Worm (Caenorhabditis elegans) whole organism, L3 larva: ENCODE measurements around the gene K07H8.5.

ENCODE experiments used
- R02D3.7 ChIP-seq: fragments of 150-350 bp; optimal IDR thresholded peaks from 2 replicates; lab custom pipeline; 2014; ENCODE audit warnings: missing biosample characterization, missing genetic modification characterization
- ZK546.5 ChIP-seq: sonication (generic microtip); optimal IDR thresholded peaks from 2 replicates; lab custom pipeline; 2017; ENCODE audit warnings: missing biosample characterization, missing genetic modification characterization
- aly-2 ChIP-seq: fragments of 150-350 bp; optimal IDR thresholded peaks from 2 replicates; lab custom pipeline; 2014; ENCODE audit warnings: missing biosample characterization, missing genetic modification characterization
- ama-1 ChIP-seq: fragments of 150-350 bp; optimal IDR thresholded peaks from 2 replicates; lab custom pipeline; 2018
- ceh-16 ChIP-seq: sonication (generic microtip); optimal IDR thresholded peaks from 2 replicates; lab custom pipeline; 2017; ENCODE audit warnings: missing biosample characterization, missing genetic modification characterization
- ceh-28 ChIP-seq: fragments of 150-350 bp; optimal IDR thresholded peaks from 2 replicates; lab custom pipeline; 2014; ENCODE audit warnings: missing biosample characterization, missing genetic modification reagents, missing genetic modification characterization
- ceh-82 ChIP-seq: fragments of 150-350 bp; optimal IDR thresholded peaks from 2 replicates; lab custom pipeline; 2014; ENCODE audit warnings: missing biosample characterization, missing genetic modification characterization
- ceh-9 ChIP-seq: sonication (generic microtip); optimal IDR thresholded peaks from 2 replicates; lab custom pipeline; 2018; ENCODE audit warnings: missing biosample characterization, missing genetic modification characterization
- daf-12 ChIP-seq: fragments of 150-350 bp; optimal IDR thresholded peaks from 2 replicates; lab custom pipeline; 2014; ENCODE audit warnings: missing biosample characterization, missing genetic modification reagents, missing genetic modification characterization
- egl-27 ChIP-seq: sonication (generic microtip); optimal IDR thresholded peaks from 4 replicates; lab custom pipeline; 2017; ENCODE audit warnings: missing biosample characterization, missing genetic modification reagents, missing genetic modification characterization
- egl-5 ChIP-seq: fragments of 150-350 bp; optimal IDR thresholded peaks from 2 replicates; lab custom pipeline; 2017; ENCODE audit warnings: missing biosample characterization, missing genetic modification reagents, missing genetic modification characterization, inconsistent platforms
- elt-1 ChIP-seq: fragments of 150-350 bp; optimal IDR thresholded peaks from 2 replicates; lab custom pipeline; 2014; ENCODE audit warnings: missing biosample characterization, missing genetic modification characterization
- elt-3 ChIP-seq, 3 experiments: fragments of 150-350 bp in 1 of 3; sonication (generic microtip) in 2 of 3; optimal IDR thresholded peaks; 2 replicates in 2 of 3; 4 replicates in 1 of 3; lab custom pipeline; 2014 to 2017; ENCODE audit warnings: missing biosample characterization in 3 of 3, missing genetic modification characterization in 3 of 3
- eor-1 ChIP-seq, 2 experiments: fragments of 150-350 bp; optimal IDR thresholded peaks; 2 replicates each; lab custom pipeline; 2014 to 2018; ENCODE audit warnings: missing biosample characterization in 2 of 2, missing genetic modification characterization in 2 of 2
- fkh-10 ChIP-seq: sonication (generic microtip); optimal IDR thresholded peaks from 2 replicates; lab custom pipeline; 2017; ENCODE audit warnings: missing biosample characterization, missing genetic modification reagents, missing genetic modification characterization
- fkh-2 ChIP-seq: fragments of 150-350 bp; optimal IDR thresholded peaks from 2 replicates; lab custom pipeline; 2014; ENCODE audit warnings: missing biosample characterization, missing genetic modification reagents, missing genetic modification characterization
- fos-1 ChIP-seq: fragments of 150-350 bp; optimal IDR thresholded peaks from 2 replicates; lab custom pipeline; 2014; ENCODE audit warnings: missing biosample characterization, missing genetic modification characterization
- hmg-11 ChIP-seq: sonication (generic microtip); optimal IDR thresholded peaks from 2 replicates; lab custom pipeline; 2016; ENCODE audit warnings: missing genetic modification characterization, missing compliant biosample characterization
- jun-1 ChIP-seq: fragments of 150-350 bp; optimal IDR thresholded peaks from 2 replicates; lab custom pipeline; 2014; ENCODE audit warnings: missing biosample characterization, missing genetic modification reagents, missing genetic modification characterization
- lin-39 ChIP-seq: fragments of 150-350 bp; optimal IDR thresholded peaks from 2 replicates; lab custom pipeline; 2018; ENCODE audit warnings: missing biosample characterization, missing genetic modification reagents, missing genetic modification characterization
- lsy-12 ChIP-seq: sonication (generic microtip); optimal IDR thresholded peaks from 2 replicates; lab custom pipeline; 2016; ENCODE audit warnings: mild to moderate bottlenecking, missing genetic modification characterization, missing compliant biosample characterization
- mdl-1 ChIP-seq: fragments of 150-350 bp; optimal IDR thresholded peaks from 2 replicates; lab custom pipeline; 2014; ENCODE audit warnings: missing biosample characterization, missing genetic modification characterization
- mml-1 ChIP-seq: fragments of 150-350 bp; sonication (generic microtip); optimal IDR thresholded peaks from 3 replicates; lab custom pipeline; 2014; ENCODE audit warnings: missing biosample characterization, missing genetic modification characterization
- nfya-1 ChIP-seq: sonication (generic microtip); optimal IDR thresholded peaks from 2 replicates; lab custom pipeline; 2017; ENCODE audit warnings: missing genetic modification characterization, mild to moderate bottlenecking, missing compliant biosample characterization, antibody characterized with exemption, moderate library complexity; ENCODE audit not compliant: insufficient read depth
- nhr-11 ChIP-seq: fragments of 150-350 bp; optimal IDR thresholded peaks from 2 replicates; lab custom pipeline; 2014; ENCODE audit warnings: missing biosample characterization, missing genetic modification characterization
- nhr-12 ChIP-seq: fragments of 150-350 bp; optimal IDR thresholded peaks from 2 replicates; lab custom pipeline; 2014; ENCODE audit warnings: missing biosample characterization, missing genetic modification characterization
- nhr-23 ChIP-seq: fragments of 150-350 bp; optimal IDR thresholded peaks from 2 replicates; lab custom pipeline; 2014; ENCODE audit warnings: missing biosample characterization, missing genetic modification reagents, missing genetic modification characterization
- nhr-237 ChIP-seq: fragments of 150-350 bp; optimal IDR thresholded peaks from 2 replicates; lab custom pipeline; 2014; ENCODE audit warnings: missing biosample characterization, missing genetic modification characterization
- nhr-25 ChIP-seq: sonication (generic microtip); optimal IDR thresholded peaks from 2 replicates; lab custom pipeline; 2017; ENCODE audit warnings: missing biosample characterization, missing genetic modification characterization
- nhr-28 ChIP-seq: fragments of 150-350 bp; optimal IDR thresholded peaks from 2 replicates; lab custom pipeline; 2014; ENCODE audit warnings: missing biosample characterization, missing genetic modification characterization
- nhr-43 ChIP-seq: sonication (generic microtip); optimal IDR thresholded peaks from 2 replicates; lab custom pipeline; 2016; ENCODE audit warnings: mild to moderate bottlenecking, missing genetic modification characterization, missing compliant biosample characterization; ENCODE audit not compliant: poor library complexity, severe bottlenecking
- nhr-67 ChIP-seq: fragments of 150-350 bp; optimal IDR thresholded peaks from 2 replicates; lab custom pipeline; 2014; ENCODE audit warnings: missing biosample characterization, missing genetic modification characterization
- nhr-76 ChIP-seq: fragments of 150-350 bp; sonication (generic microtip); optimal IDR thresholded peaks from 5 replicates; lab custom pipeline; 2014; ENCODE audit warnings: missing biosample characterization, missing genetic modification characterization
- nhr-77 ChIP-seq: fragments of 150-350 bp; optimal IDR thresholded peaks from 2 replicates; lab custom pipeline; 2014; ENCODE audit warnings: missing biosample characterization, missing genetic modification characterization
- pha-4 ChIP-seq: fragments of 150-350 bp; optimal IDR thresholded peaks from 2 replicates; lab custom pipeline; 2014; ENCODE audit warnings: missing biosample characterization, missing genetic modification reagents, missing genetic modification characterization
- pqm-1 ChIP-seq: fragments of 150-350 bp; optimal IDR thresholded peaks from 2 replicates; lab custom pipeline; 2017; ENCODE audit warnings: missing biosample characterization, missing genetic modification characterization, inconsistent platforms
- sea-2 ChIP-seq: fragments of 150-350 bp; sonication (generic microtip); optimal IDR thresholded peaks from 4 replicates; lab custom pipeline; 2014; ENCODE audit warnings: missing biosample characterization, missing genetic modification reagents, missing genetic modification characterization
- skn-1 ChIP-seq: fragments of 150-350 bp; optimal IDR thresholded peaks from 2 replicates; lab custom pipeline; 2014; ENCODE audit warnings: missing biosample characterization, missing genetic modification characterization
- snpc-4 ChIP-seq: fragments of 150-350 bp; optimal IDR thresholded peaks from 2 replicates; lab custom pipeline; 2014; ENCODE audit warnings: missing biosample characterization, missing genetic modification characterization
- tbx-2 ChIP-seq: sonication (generic microtip); optimal IDR thresholded peaks from 2 replicates; lab custom pipeline; 2016; ENCODE audit warnings: mild to moderate bottlenecking, missing genetic modification characterization, missing compliant biosample characterization
- unc-39 ChIP-seq: sonication (generic microtip); optimal IDR thresholded peaks from 4 replicates; lab custom pipeline; 2017; ENCODE audit warnings: missing biosample characterization, missing genetic modification characterization
- unc-62 ChIP-seq: fragments of 150-350 bp; sonication (generic microtip); optimal IDR thresholded peaks from 4 replicates; lab custom pipeline; 2014; ENCODE audit warnings: missing biosample characterization, missing genetic modification reagents, missing genetic modification characterization
- zag-1 ChIP-seq: fragments of 150-350 bp; optimal IDR thresholded peaks from 2 replicates; lab custom pipeline; 2014; ENCODE audit warnings: missing biosample characterization, missing genetic modification characterization
- ztf-11 ChIP-seq: fragments of 150-350 bp; optimal IDR thresholded peaks from 2 replicates; lab custom pipeline; 2014; ENCODE audit warnings: missing biosample characterization, missing genetic modification characterization
- ztf-4 ChIP-seq: fragments of 150-350 bp; optimal IDR thresholded peaks from 2 replicates; lab custom pipeline; 2014; ENCODE audit warnings: missing biosample characterization, missing genetic modification characterization

Gene K07H8.5

DNA sequence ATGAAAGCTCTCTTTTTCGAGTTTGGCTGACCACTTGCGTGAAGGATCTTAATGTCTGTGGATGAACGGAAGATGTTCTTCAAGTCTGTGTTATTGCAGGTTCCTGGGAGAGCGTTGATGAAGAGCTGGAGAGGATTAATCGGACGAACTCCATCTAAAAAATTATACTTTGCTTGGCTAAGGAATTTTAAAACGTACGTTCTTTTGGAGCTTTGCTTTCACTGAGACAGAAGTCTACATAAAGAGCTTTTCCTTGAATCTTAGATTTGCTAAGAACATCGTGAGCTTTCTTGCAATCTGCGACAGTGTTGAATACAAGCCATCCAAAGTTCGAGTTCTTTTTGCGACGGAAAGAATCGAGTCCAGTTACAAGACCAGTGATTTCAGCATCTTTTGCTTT is 19.2 kb downstream of the K07H8.5 start:
- TF ChIP-seq nhr-43 = no peak
- no peak for TF ChIP-seq zag-1 (tag; lab: Kevin White, UChicago)
- TF ChIP-seq nhr-28 (tag; lab: Kevin White, UChicago) = no peak
- no peak for TF ChIP-seq elt-1 (tag; lab: Kevin White, UChicago)
- TF ChIP-seq egl-27 = no peak
- no peak for TF ChIP-seq lsy-12 (tag; lab: Kevin White, UChicago)
- no peak for TF ChIP-seq ztf-4 (tag; lab: Kevin White, UChicago)
- no peak for TF ChIP-seq ceh-82
- TF ChIP-seq fkh-10 (GFP tag; lab: Kevin White, UChicago) = no peak
- no peak for TF ChIP-seq unc-39 (tag; lab: Kevin White, UChicago)
- TF ChIP-seq nhr-237 = no peak
- TF ChIP-seq mml-1 (tag; lab: Kevin White, UChicago) = no peak
- TF ChIP-seq egl-5 (tag; lab: Kevin White, UChicago) = no peak
- TF ChIP-seq nhr-25 (tag; lab: Kevin White, UChicago) = no peak
- TF ChIP-seq, all 47 proteins: peak for 0

DNA sequence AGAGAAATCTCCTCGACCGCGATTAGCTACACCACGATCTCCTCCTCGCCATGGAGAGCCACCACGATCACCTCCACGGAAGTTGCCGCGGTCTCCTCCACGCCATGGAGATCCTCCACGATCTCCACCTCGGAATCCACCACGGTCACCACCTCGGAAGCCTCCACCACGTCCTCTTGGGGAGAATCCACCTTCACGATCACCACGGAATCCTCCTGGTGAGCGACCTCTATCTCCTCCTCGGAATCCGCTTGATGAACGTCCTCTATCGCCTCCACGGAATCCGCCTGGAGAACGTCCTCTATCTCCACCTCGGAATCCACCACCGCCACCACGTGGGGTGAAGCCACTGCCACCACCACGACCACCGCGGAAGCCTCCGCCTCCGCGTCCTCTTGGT is 21.0 kb downstream of the K07H8.5 start:
- TF ChIP-seq eor-1 (tag; optimal IDR thresholded peaks at IDR 0.05; lab: Kevin White, UChicago) (no peak), egl-5 (tag; lab: Kevin White, UChicago) (no peak), ZK546.5 (no peak)
- TF ChIP-seq, all 47 proteins: peak for 0

DNA sequence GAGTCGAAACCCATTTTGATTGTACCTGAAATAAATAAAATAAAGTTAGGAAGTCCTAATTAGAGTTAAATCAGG is 21.2 kb downstream of the K07H8.5 start, which contains the start of gene nucl-1:
nucl-1 (minus strand) TSS at position 26 of the 75 bp plus-strand sequence.
- TF ChIP-seq elt-1 (tag; lab: Kevin White, UChicago) = no peak
- TF ChIP-seq ama-1 (lab: Kevin White, UChicago) = no peak
- no peak for TF ChIP-seq ztf-4 (tag; lab: Kevin White, UChicago)
- TF ChIP-seq nhr-43 = no peak

DNA sequence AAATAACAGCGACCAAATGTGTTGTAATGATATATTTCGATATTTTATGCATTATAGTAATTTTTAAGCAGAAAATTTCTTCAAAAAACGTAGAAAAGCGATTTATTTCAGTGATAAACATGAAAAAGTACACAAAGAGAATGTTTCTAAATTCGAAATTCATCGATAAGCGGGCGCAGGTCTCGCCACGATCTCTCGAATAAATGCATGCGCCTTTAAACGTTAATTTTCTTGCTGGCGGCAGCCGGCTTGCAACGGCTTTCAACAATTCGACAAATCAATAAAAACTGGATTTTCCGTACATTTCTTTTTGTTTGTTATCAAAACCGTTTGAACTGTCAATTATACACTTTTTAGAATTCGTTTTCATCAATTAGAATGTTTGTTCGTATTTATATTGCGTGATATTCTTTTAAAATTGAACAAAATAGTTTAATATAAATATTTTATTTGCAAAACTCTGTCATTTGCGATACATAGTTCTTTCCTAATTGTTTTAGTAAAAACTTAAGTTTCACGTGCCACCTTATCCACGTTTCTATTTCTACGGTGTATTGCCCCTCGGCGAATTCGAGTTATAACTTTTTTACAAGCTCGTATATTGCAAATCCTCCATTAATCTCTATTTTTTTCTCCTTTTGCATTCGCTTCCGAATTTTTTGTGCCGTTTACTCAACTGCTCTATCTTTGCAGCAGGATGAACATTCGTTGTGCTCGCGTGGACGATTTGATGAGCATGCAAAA is 21.6 kb downstream of the K07H8.5 start, which contains the start of gene daf-31:
daf-31 (plus strand) TSS at position 694 of the 744 bp plus-strand sequence.
- no peak for TF ChIP-seq nhr-67 (tag; lab: Kevin White, UChicago)
- no peak for TF ChIP-seq fos-1 (tag; lab: Kevin White, UChicago)
- TF ChIP-seq ztf-4 (tag; lab: Kevin White, UChicago) = no peak
- TF ChIP-seq lin-39 = peak; percentile 88
- no peak for TF ChIP-seq eor-1 (tag; optimal IDR thresholded peaks at IDR 0.05; lab: Kevin White, UChicago)
- TF ChIP-seq sea-2 = no peak
- TF ChIP-seq zag-1 (tag; lab: Kevin White, UChicago) = no peak
- TF ChIP-seq tbx-2 (tag; lab: Kevin White, UChicago) = no peak
- no peak for TF ChIP-seq nhr-43
- TF ChIP-seq egl-5 (tag; lab: Kevin White, UChicago) = peak; percentile 77
- TF ChIP-seq skn-1 = no peak
- peak; percentile 47 for TF ChIP-seq nhr-23 (tag; lab: Kevin White, UChicago)
- TF ChIP-seq nhr-12 = no peak
- no peak for TF ChIP-seq nhr-11
- no peak for TF ChIP-seq ama-1 (lab: Kevin White, UChicago)
- peak; percentile 57 for TF ChIP-seq snpc-4
- TF ChIP-seq nhr-28 (tag; lab: Kevin White, UChicago) = no peak
- TF ChIP-seq pha-4 = peak; percentile 83
- TF ChIP-seq mml-1 (tag; lab: Kevin White, UChicago) = no peak
- no peak for TF ChIP-seq aly-2 (tag; lab: Kevin White, UChicago)
- no peak for TF ChIP-seq elt-1 (tag; lab: Kevin White, UChicago)
- TF ChIP-seq nfya-1 (tag; lab: Kevin White, UChicago) = peak; percentile 72
- no peak for TF ChIP-seq unc-62
- no peak for TF ChIP-seq elt-3 (tag; optimal IDR thresholded peaks at IDR 0.05; lab: Kevin White, UChicago)
- no peak for TF ChIP-seq jun-1
- no peak for TF ChIP-seq R02D3.7 (tag; lab: Kevin White, UChicago)
- no peak for TF ChIP-seq ceh-82
- TF ChIP-seq pqm-1 (tag; lab: Kevin White, UChicago) = peak; percentile 6
- no peak for TF ChIP-seq fkh-2 (tag; lab: Kevin White, UChicago)
- TF ChIP-seq egl-27 = no peak
- peak; percentile 62 for TF ChIP-seq hmg-11
- TF ChIP-seq ZK546.5 = no peak
- no peak for TF ChIP-seq unc-39 (tag; lab: Kevin White, UChicago)
- TF ChIP-seq nhr-237 = no peak
- peak; percentile 32 for TF ChIP-seq ceh-28
- TF ChIP-seq ceh-16 (tag; lab: Kevin White, UChicago) = no peak
- TF ChIP-seq daf-12 (tag; lab: Kevin White, UChicago) = no peak
- no peak for TF ChIP-seq nhr-77
- TF ChIP-seq fkh-10 (GFP tag; lab: Kevin White, UChicago) = no peak
- TF ChIP-seq lsy-12 (tag; lab: Kevin White, UChicago) = no peak
- no peak for TF ChIP-seq mdl-1 (tag; lab: Kevin White, UChicago)
- TF ChIP-seq ceh-9 (tag; lab: Kevin White, UChicago) = no peak
- TF ChIP-seq ztf-11 (tag; lab: Kevin White, UChicago) = no peak
- TF ChIP-seq nhr-25 (tag; lab: Kevin White, UChicago) = peak; percentile 71
- no peak for TF ChIP-seq nhr-76 (tag; lab: Kevin White, UChicago)
